Fruit fly (Drosophila melanogaster) Kc167 (cell line): ENCODE results near the gene Fdx1.

Source experiments
- Myc ChIP-seq: fragments of >200 bp; optimal IDR thresholded peaks from 2 replicates; lab custom pipeline; 2017; ENCODE audit warnings: missing external identifiers
- psq ChIP-seq: fragments of >200 bp; optimal IDR thresholded peaks from 2 replicates; lab custom pipeline; 2017; ENCODE audit warnings: missing external identifiers

DNA sequence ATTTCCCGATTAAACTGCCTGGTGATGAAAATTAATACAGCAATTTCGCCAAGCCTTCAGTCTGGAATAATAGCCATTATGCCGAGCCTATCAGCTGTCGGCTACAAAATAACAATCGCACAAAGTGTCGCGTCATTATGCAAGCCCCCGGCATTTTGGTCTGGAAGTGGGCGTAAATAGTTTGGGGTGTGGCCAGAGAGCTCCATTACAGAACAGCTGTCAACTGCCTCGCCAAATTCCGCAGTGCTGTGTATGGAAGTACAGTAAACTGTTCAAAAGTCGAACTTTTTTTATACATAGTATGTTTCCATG, 49.7 kb upstream of the Fdx1 start:
- TF ChIP-seq psq, result no peak
- no peak for TF ChIP-seq Myc (lab: Kevin White, UChicago)
